Fruit fly (Drosophila melanogaster) whole organism, embryonic: Measurements from ENCODE around the gene CDase.

Source experiments
- Ada2b ChIP-seq: fragments of 200-800 bp; sonication (Bioruptor generic); IDR thresholded peaks from 2 replicates; pipeline ENCODE4 v1.3.6; 2022; ENCODE audit warnings: missing biosample characterization, missing genetic modification characterization
- Atf-2 ChIP-seq: fragments of 200-800 bp; sonication (Bioruptor generic); optimal IDR thresholded peaks from 2 replicates; lab custom pipeline; 2016; ENCODE audit warnings: missing biosample characterization, missing genetic modification characterization
- B-H1 ChIP-seq: fragments of 200-800 bp; sonication (Bioruptor generic); IDR thresholded peaks from 3 replicates; pipeline ENCODE4 v1.3.6; 2022; ENCODE audit warnings: missing biosample characterization, missing genetic modification characterization
- Bgb ChIP-seq: fragments of 200-800 bp; sonication (Bioruptor generic); IDR thresholded peaks from 2 replicates; pipeline ENCODE4 v1.3.6; 2022; ENCODE audit warnings: missing biosample characterization, missing genetic modification characterization; ENCODE audit not compliant: partially characterized antibody
- Blimp-1 ChIP-seq: fragments of 200-800 bp; sonication (Bioruptor generic); optimal IDR thresholded peaks from 3 replicates; lab custom pipeline; 2018; ENCODE audit warnings: missing biosample characterization, missing genetic modification characterization, mild to moderate bottlenecking, moderate library complexity, missing genetic modification reagents
- CG12155 ChIP-seq: fragments of 200-800 bp; sonication (Bioruptor generic); optimal IDR thresholded peaks from 3 replicates; lab custom pipeline; 2016; ENCODE audit warnings: missing biosample characterization, missing genetic modification characterization
- CG12219 ChIP-seq: fragments of 200-800 bp; sonication (Bioruptor generic); optimal IDR thresholded peaks from 3 replicates; lab custom pipeline; 2018; ENCODE audit warnings: missing biosample characterization, mild to moderate bottlenecking, missing genetic modification characterization
- CG12659 ChIP-seq: fragments of 200-800 bp; sonication (Bioruptor generic); optimal IDR thresholded peaks from 3 replicates; lab custom pipeline; 2017; ENCODE audit warnings: mild to moderate bottlenecking, missing biosample characterization, missing genetic modification reagents, missing genetic modification characterization
- CG14710 ChIP-seq: fragments of 200-800 bp; sonication (Bioruptor generic); optimal IDR thresholded peaks from 3 replicates; lab custom pipeline; 2019; ENCODE audit warnings: missing biosample characterization, mild to moderate bottlenecking, missing genetic modification characterization, moderate library complexity
- CG15514 ChIP-seq: fragments of 200-800 bp; sonication (Bioruptor generic); optimal IDR thresholded peaks from 3 replicates; lab custom pipeline; 2017; ENCODE audit warnings: missing biosample characterization, missing genetic modification characterization, mild to moderate bottlenecking, moderate library complexity, missing genetic modification reagents
- CG17186 ChIP-seq: fragments of 200-800 bp; sonication (Bioruptor generic); optimal IDR thresholded peaks from 3 replicates; lab custom pipeline; 2017; ENCODE audit warnings: missing biosample characterization, missing genetic modification reagents, missing genetic modification characterization
- CG17385 ChIP-seq: fragments of 200-800 bp; sonication (Bioruptor generic); optimal IDR thresholded peaks from 3 replicates; lab custom pipeline; 2018; ENCODE audit warnings: missing biosample characterization, mild to moderate bottlenecking, missing genetic modification characterization
- CG18599 ChIP-seq: fragments of 200-800 bp; sonication (Bioruptor generic); optimal IDR thresholded peaks from 3 replicates; lab custom pipeline; 2017; ENCODE audit warnings: missing biosample characterization, missing genetic modification characterization, mild to moderate bottlenecking, moderate library complexity, missing genetic modification reagents
- CG18764 ChIP-seq: fragments of 200-800 bp; sonication (Bioruptor generic); optimal IDR thresholded peaks from 3 replicates; lab custom pipeline; 2016; ENCODE audit warnings: missing biosample characterization, missing genetic modification characterization
- CG2120 ChIP-seq: fragments of 200-800 bp; sonication (Bioruptor generic); optimal IDR thresholded peaks from 3 replicates; lab custom pipeline; 2016; ENCODE audit warnings: missing biosample characterization, missing genetic modification characterization
- CG2889 ChIP-seq: fragments of 200-800 bp; sonication (Bioruptor generic); IDR thresholded peaks from 3 replicates; pipeline ENCODE4 v1.3.6; 2022; ENCODE audit warnings: missing biosample characterization, missing genetic modification characterization
- CG3163 ChIP-seq: fragments of 200-800 bp; sonication (Bioruptor generic); optimal IDR thresholded peaks from 3 replicates; lab custom pipeline; 2016; ENCODE audit warnings: missing biosample characterization, missing genetic modification characterization
- CG3407 ChIP-seq: fragments of 200-800 bp; sonication (Bioruptor generic); optimal IDR thresholded peaks from 2 replicates; lab custom pipeline; 2018; ENCODE audit warnings: missing biosample characterization, mild to moderate bottlenecking, missing genetic modification characterization
- CG6272 ChIP-seq: fragments of 200-800 bp; sonication (Bioruptor generic); IDR thresholded peaks from 2 replicates; pipeline ENCODE4 v1.3.6; 2022; ENCODE audit warnings: missing biosample characterization, missing genetic modification characterization
- CG7372 ChIP-seq: fragments of 200-800 bp; sonication (Bioruptor generic); IDR thresholded peaks from 2 replicates; pipeline ENCODE4 v1.3.6; 2022; ENCODE audit warnings: missing biosample characterization, missing genetic modification characterization
- CG9797 ChIP-seq: fragments of 200-800 bp; sonication (Bioruptor generic); optimal IDR thresholded peaks from 3 replicates; lab custom pipeline; 2018; ENCODE audit warnings: missing biosample characterization, mild to moderate bottlenecking, missing genetic modification characterization
- CoRest ChIP-seq: fragments of 200-800 bp; sonication (Bioruptor generic); optimal IDR thresholded peaks from 3 replicates; lab custom pipeline; 2018; ENCODE audit warnings: missing biosample characterization, mild to moderate bottlenecking, missing genetic modification characterization, moderate library complexity
- Dbx ChIP-seq: fragments of 200-800 bp; sonication (Bioruptor generic); IDR thresholded peaks from 3 replicates; pipeline ENCODE4 v1.3.6; 2022; ENCODE audit warnings: missing biosample characterization, missing genetic modification characterization
- Dp ChIP-seq: fragments of 200-800 bp; sonication (Bioruptor generic); optimal IDR thresholded peaks from 2 replicates; lab custom pipeline; 2018; ENCODE audit warnings: missing biosample characterization, mild to moderate bottlenecking, missing genetic modification characterization, moderate library complexity
- E2f2 ChIP-seq: fragments of 200-800 bp; sonication (Bioruptor generic); IDR thresholded peaks from 2 replicates; pipeline ENCODE4 v1.3.6; 2022; ENCODE audit warnings: missing biosample characterization, missing genetic modification characterization
- MBD-R2 ChIP-seq: fragments of 200-800 bp; sonication (Bioruptor generic); IDR thresholded peaks from 2 replicates; pipeline ENCODE4 v1.3.6; 2022; ENCODE audit warnings: missing biosample characterization, missing genetic modification characterization
- Med ChIP-seq: fragments of 200-800 bp; sonication (Bioruptor generic); peaks from one replicate; lab custom pipeline; 2016; ENCODE audit warnings: missing biosample characterization, missing genetic modification characterization, mild to moderate bottlenecking, inconsistent platforms, moderate library complexity
- Opbp ChIP-seq: fragments of 200-800 bp; sonication (Bioruptor generic); IDR thresholded peaks from 3 replicates; pipeline ENCODE4 v1.3.6; 2022; ENCODE audit warnings: missing biosample characterization, missing genetic modification characterization; ENCODE audit not compliant: partially characterized antibody
- Scr ChIP-seq: fragments of 200-800 bp; sonication (Bioruptor generic); IDR thresholded peaks from 2 replicates; pipeline ENCODE4 v1.3.6; 2022; ENCODE audit warnings: missing biosample characterization, missing genetic modification characterization; ENCODE audit not compliant: partially characterized antibody
- Sin3A ChIP-seq: fragments of >200 bp; optimal IDR thresholded peaks from 2 replicates; lab custom pipeline; 2018
- Sry-δ ChIP-seq: fragments of 200-800 bp; sonication (Bioruptor generic); optimal IDR thresholded peaks from 2 replicates; lab custom pipeline; 2016; ENCODE audit warnings: missing biosample characterization, missing genetic modification characterization
- Stat92E ChIP-seq, 3 experiments: fragments of >200 bp in 2 of 3; fragments of 200-800 bp in 1 of 3; sonication (Bioruptor generic) in 1 of 3; optimal IDR thresholded peaks; 2 replicates each; lab custom pipeline; 2017 to 2019; ENCODE audit warnings: missing biosample characterization in 3 of 3, missing genetic modification characterization in 3 of 3, mild to moderate bottlenecking in 1 of 3, moderate library complexity in 1 of 3
- ato ChIP-seq: fragments of 200-800 bp; sonication (Bioruptor generic); IDR thresholded peaks from 2 replicates; pipeline ENCODE4 v1.3.6; 2022; ENCODE audit warnings: missing biosample characterization, missing genetic modification characterization; ENCODE audit not compliant: partially characterized antibody
- az2 ChIP-seq: fragments of 200-800 bp; sonication (Bioruptor generic); optimal IDR thresholded peaks from 3 replicates; lab custom pipeline; 2016; ENCODE audit warnings: missing biosample characterization, missing genetic modification characterization
- ci ChIP-seq: fragments of 200-800 bp; sonication (Bioruptor generic); IDR thresholded peaks from 3 replicates; pipeline ENCODE4 v1.3.6; 2022; ENCODE audit warnings: missing biosample characterization, missing genetic modification characterization
- disco-r ChIP-seq: fragments of 200-800 bp; sonication (Bioruptor generic); optimal IDR thresholded peaks from 2 replicates; lab custom pipeline; 2016; ENCODE audit warnings: missing biosample characterization, missing genetic modification characterization
- gro ChIP-seq: fragments of 200-800 bp; sonication (Bioruptor generic); optimal IDR thresholded peaks from 2 replicates; lab custom pipeline; 2016; ENCODE audit warnings: missing biosample characterization, missing genetic modification characterization
- ham ChIP-seq: fragments of 200-800 bp; sonication (Bioruptor generic); IDR thresholded peaks from 2 replicates; pipeline ENCODE4 v1.3.6; 2022; ENCODE audit warnings: missing biosample characterization, missing genetic modification characterization
- jigr1 ChIP-seq: fragments of 200-800 bp; sonication (Bioruptor generic); IDR thresholded peaks from 3 replicates; pipeline ENCODE4 v1.3.6; 2022; ENCODE audit warnings: missing biosample characterization, missing genetic modification characterization
- knrl ChIP-seq: fragments of 200-800 bp; sonication (Bioruptor generic); IDR thresholded peaks from 3 replicates; pipeline ENCODE4 v1.3.6; 2022; ENCODE audit warnings: missing biosample characterization, missing genetic modification characterization; ENCODE audit not compliant: partially characterized antibody
- mirr ChIP-seq: fragments of 200-800 bp; sonication (Bioruptor generic); optimal IDR thresholded peaks from 3 replicates; lab custom pipeline; 2018; ENCODE audit warnings: missing biosample characterization, mild to moderate bottlenecking, missing genetic modification characterization
- phol ChIP-seq: fragments of 200-800 bp; sonication (Bioruptor generic); optimal IDR thresholded peaks from 3 replicates; lab custom pipeline; 2018; ENCODE audit warnings: missing biosample characterization, mild to moderate bottlenecking, missing genetic modification characterization, moderate library complexity
- pzg ChIP-seq: fragments of 200-800 bp; sonication (Bioruptor generic); optimal IDR thresholded peaks from 3 replicates; lab custom pipeline; 2018; ENCODE audit warnings: missing biosample characterization, mild to moderate bottlenecking, missing genetic modification characterization, moderate library complexity
- ro ChIP-seq: fragments of 200-800 bp; sonication (Bioruptor generic); IDR thresholded peaks from 2 replicates; pipeline ENCODE4 v1.3.6; 2022; ENCODE audit warnings: missing biosample characterization, missing genetic modification characterization
- shn ChIP-seq: fragments of 200-800 bp; sonication (Bioruptor generic); optimal IDR thresholded peaks from 3 replicates; lab custom pipeline; 2016; ENCODE audit warnings: missing biosample characterization, missing genetic modification characterization
- slp2 ChIP-seq: fragments of 200-800 bp; sonication (Bioruptor generic); optimal IDR thresholded peaks from 2 replicates; lab custom pipeline; 2016; ENCODE audit warnings: missing biosample characterization, missing genetic modification characterization
- stc ChIP-seq: fragments of 200-800 bp; sonication (Bioruptor generic); IDR thresholded peaks from 2 replicates; pipeline ENCODE4 v1.3.6; 2022; ENCODE audit warnings: missing biosample characterization, missing genetic modification characterization
- stwl ChIP-seq: fragments of 200-800 bp; sonication (Bioruptor generic); optimal IDR thresholded peaks from 3 replicates; lab custom pipeline; 2018; ENCODE audit warnings: missing biosample characterization, mild to moderate bottlenecking, missing genetic modification characterization, moderate library complexity
- tap ChIP-seq: fragments of 200-800 bp; optimal IDR thresholded peaks from 3 replicates; lab custom pipeline; 2019; ENCODE audit warnings: missing biosample characterization, mild to moderate bottlenecking, missing genetic modification characterization, moderate library complexity
- zen ChIP-seq: fragments of 200-800 bp; sonication (Bioruptor generic); optimal IDR thresholded peaks from 3 replicates; lab custom pipeline; 2018; ENCODE audit warnings: missing biosample characterization, mild to moderate bottlenecking, missing genetic modification characterization, moderate library complexity

The CDase gene

DNA sequence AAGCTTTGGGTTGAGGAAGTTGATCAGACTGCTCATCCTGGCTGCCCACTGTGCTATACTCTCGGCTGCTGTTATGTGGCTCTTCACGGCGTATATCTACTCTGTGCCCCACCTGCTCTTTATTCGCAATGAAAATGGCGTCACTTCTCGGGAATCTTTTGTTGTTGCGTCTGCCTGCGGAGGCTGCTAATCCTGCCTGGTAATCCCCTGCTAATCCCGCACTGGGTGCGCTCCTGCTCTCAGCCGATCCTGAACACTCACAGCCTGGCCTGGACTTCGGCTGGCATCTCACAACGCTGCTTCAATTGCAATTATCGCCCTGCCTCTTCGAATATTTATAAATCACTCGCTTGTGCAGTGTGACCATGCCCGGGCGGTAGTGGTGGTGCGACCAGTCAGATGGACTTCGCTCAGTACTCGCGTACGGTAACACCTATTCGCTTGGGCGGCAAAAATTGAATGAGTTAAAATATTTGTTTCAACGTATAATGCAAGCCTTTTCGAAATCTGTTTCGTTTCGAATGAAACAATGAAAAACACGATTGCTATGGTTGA lies 31.4 kb upstream of the CDase start, which contains the start of gene CG2218 (continued):
- TF ChIP-seq CG15514 (peak; percentile 70), pzg (GFP tag; lab: Kevin White, UChicago) (peak; percentile 96), jigr1 (GFP tag; lab: Robert Waterston, UW) (no peak), CG18764 (GFP tag; lab: Kevin White, UChicago) (no peak), Ada2b (no peak), CG6272 (no peak), Stat92E (GFP tag; optimal IDR thresholded peaks at IDR 0.05; lab: Kevin White, UChicago) (peak in 1 of 3 experiments; percentile 58), mirr (GFP tag; lab: Kevin White, UChicago) (peak; percentile 43), Scr (peak; percentile 50; the same call in 1 of the 2 replicates), Opbp (peak; percentile 65; the same call in 2 of the 3 replicates), MBD-R2 (peak; percentile 72), CG2120 (GFP tag; lab: Kevin White, UChicago) (peak; percentile 19), CG3407 (no peak), CG12659 (GFP tag; lab: Kevin White, UChicago) (peak; percentile 52), knrl (GFP tag; lab: Robert Waterston, UW) (peak; percentile 45; the same call in 2 of the 3 replicates), CG17385 (GFP tag; lab: Kevin White, UChicago) (no peak), B-H1 (GFP tag; lab: Robert Waterston, UW) (no peak), CG17186 (GFP tag; lab: Kevin White, UChicago) (peak; percentile 64), az2 (no peak), E2f2 (GFP tag; lab: Robert Waterston, UW) (peak; percentile 99), stwl (tag; lab: Kevin White, UChicago) (peak; percentile 95), Dp (GFP tag; lab: Kevin White, UChicago) (peak; percentile 98), Dbx (GFP tag; lab: Robert Waterston, UW) (0 out of 3 replicates have a peak, but pooled peaks have one; percentile 17), Med (GFP tag; lab: Kevin White, UChicago) (peak; percentile 88), tap (tag; lab: Kevin White, UChicago) (no peak), CG7372 (GFP tag; lab: Robert Waterston, UW) (no peak), ham (GFP tag; lab: Robert Waterston, UW) (no peak), Sry-δ (GFP tag; lab: Kevin White, UChicago) (peak; percentile 67), ci (GFP tag; lab: Robert Waterston, UW) (no peak), phol (tag; lab: Kevin White, UChicago) (peak; percentile 91), gro (GFP tag; lab: Kevin White, UChicago) (peak; percentile 46), CG18599 (no peak), CG3163 (peak; percentile 22), stc (GFP tag; lab: Robert Waterston, UW) (no peak), ro (no peak), Atf-2 (GFP tag; lab: Kevin White, UChicago) (no peak), Blimp-1 (no peak), shn (GFP tag; lab: Kevin White, UChicago) (no peak), CG12155 (GFP tag; lab: Kevin White, UChicago) (no peak), slp2 (no peak), CG9797 (GFP tag; lab: Kevin White, UChicago) (peak; percentile 99), disco-r (GFP tag; lab: Kevin White, UChicago) (no peak), Sin3A (lab: Kevin White, UChicago) (peak; percentile 46), Bgb (GFP tag; lab: Robert Waterston, UW) (peak; percentile 56), CG2889 (no peak), CoRest (tag; lab: Kevin White, UChicago) (peak; percentile 31), zen (peak; percentile 52), CG12219 (GFP tag; lab: Kevin White, UChicago) (no peak), CG14710 (tag; lab: Kevin White, UChicago) (peak; percentile 65), ato (GFP tag; lab: Robert Waterston, UW) (peak; percentile 55; the same call in 1 of the 2 replicates)
